Fruit fly (Drosophila melanogaster) whole organism, wandering third instar larva: ENCODE measurements around the gene Gr93b.

Experiments used
- Hr78 ChIP-seq: fragments of >200 bp; optimal IDR thresholded peaks from 2 replicates; lab custom pipeline; 2017; ENCODE audit warnings: missing biosample characterization, missing genetic modification characterization
- Hr83 ChIP-seq: fragments of 200-300 bp; sonication (Bioruptor generic); optimal IDR thresholded peaks from 2 replicates; lab custom pipeline; 2016; ENCODE audit warnings: missing biosample characterization, mild to moderate bottlenecking, missing genetic modification characterization, moderate library complexity; ENCODE audit not compliant: poor library complexity, severe bottlenecking
- Mio ChIP-seq: sonication (Bioruptor generic); optimal IDR thresholded peaks from 2 replicates; lab custom pipeline; 2016; ENCODE audit warnings: missing biosample characterization, missing genetic modification characterization
- dmrt93B ChIP-seq: fragments of 200-800 bp; sonication (Bioruptor generic); optimal IDR thresholded peaks from 2 replicates; lab custom pipeline; 2018; ENCODE audit warnings: missing biosample characterization, mild to moderate bottlenecking, missing genetic modification characterization
- h ChIP-seq: fragments of 200-800 bp; sonication (Bioruptor generic); optimal IDR thresholded peaks from 3 replicates; lab custom pipeline; 2016; ENCODE audit warnings: missing biosample characterization, mild to moderate bottlenecking, missing genetic modification characterization
- usp ChIP-seq: fragments of >200 bp; optimal IDR thresholded peaks from 2 replicates; lab custom pipeline; 2017; ENCODE audit warnings: missing biosample characterization, missing genetic modification characterization

dm6 chr3R:21828785-21829486 is 14.6 kb downstream of the Gr93b start:
- TF ChIP-seq Hr83 (GFP tag; lab: Kevin White, UChicago) (no peak), Hr78 (GFP tag; lab: Kevin White, UChicago) (no peak), Mio (GFP tag; lab: Kevin White, UChicago) (no peak), h (GFP tag; lab: Kevin White, UChicago) (no peak), usp (GFP tag; lab: Kevin White, UChicago) (no peak), dmrt93B (GFP tag; lab: Kevin White, UChicago) (peak; percentile 7)
